Worm (Caenorhabditis elegans): ENCODE measurements around the gene clec-218.

DNA sequence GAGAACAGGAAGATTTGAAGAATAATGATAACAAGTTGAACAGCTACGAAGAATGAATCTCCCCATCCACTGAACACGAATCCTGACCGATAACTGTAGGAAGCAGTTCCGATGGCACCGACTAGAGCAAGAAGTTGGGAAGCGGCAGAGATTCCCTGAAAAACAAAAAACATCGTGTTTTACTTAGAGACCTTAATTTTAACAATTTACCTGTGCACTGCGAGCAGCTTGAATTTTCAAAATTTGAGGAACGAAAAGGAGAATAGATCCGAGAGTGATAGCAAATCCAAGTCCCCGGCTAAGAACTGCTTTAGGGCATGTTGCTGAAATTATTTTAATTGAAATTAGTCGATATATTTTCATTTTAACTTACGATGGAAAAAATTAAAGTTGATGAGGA lies 51.0 kb downstream of the clec-218 start:
- TF ChIP-seq nhr-76 (tag; optimal IDR thresholded peaks at IDR 0.05) (no peak), hmg-11 (tag; optimal IDR thresholded peaks at IDR 0.05) (no peak), sea-2 (GFP tag; optimal IDR thresholded peaks at IDR 0.05) (no peak), nhr-28 (tag; optimal IDR thresholded peaks at IDR 0.05) (no peak)

Measured in whole organism, L3 larva.